Worm (Caenorhabditis elegans) whole organism, L3 larva: ENCODE results near the gene eak-7.

Source experiments
- R02D3.7 ChIP-seq: fragments of 150-350 bp; optimal IDR thresholded peaks from 2 replicates; lab custom pipeline; 2014; ENCODE audit warnings: missing biosample characterization, missing genetic modification characterization
- ZK546.5 ChIP-seq: sonication (generic microtip); optimal IDR thresholded peaks from 2 replicates; lab custom pipeline; 2017; ENCODE audit warnings: missing biosample characterization, missing genetic modification characterization
- aly-2 ChIP-seq: fragments of 150-350 bp; optimal IDR thresholded peaks from 2 replicates; lab custom pipeline; 2014; ENCODE audit warnings: missing biosample characterization, missing genetic modification characterization
- ama-1 ChIP-seq: fragments of 150-350 bp; optimal IDR thresholded peaks from 2 replicates; lab custom pipeline; 2018
- ceh-16 ChIP-seq: sonication (generic microtip); optimal IDR thresholded peaks from 2 replicates; lab custom pipeline; 2017; ENCODE audit warnings: missing biosample characterization, missing genetic modification characterization
- ceh-28 ChIP-seq: fragments of 150-350 bp; optimal IDR thresholded peaks from 2 replicates; lab custom pipeline; 2014; ENCODE audit warnings: missing biosample characterization, missing genetic modification reagents, missing genetic modification characterization
- ceh-82 ChIP-seq: fragments of 150-350 bp; optimal IDR thresholded peaks from 2 replicates; lab custom pipeline; 2014; ENCODE audit warnings: missing biosample characterization, missing genetic modification characterization
- ceh-9 ChIP-seq: sonication (generic microtip); optimal IDR thresholded peaks from 2 replicates; lab custom pipeline; 2018; ENCODE audit warnings: missing biosample characterization, missing genetic modification characterization
- egl-5 ChIP-seq: fragments of 150-350 bp; optimal IDR thresholded peaks from 2 replicates; lab custom pipeline; 2017; ENCODE audit warnings: missing biosample characterization, missing genetic modification reagents, missing genetic modification characterization, inconsistent platforms
- elt-1 ChIP-seq: fragments of 150-350 bp; optimal IDR thresholded peaks from 2 replicates; lab custom pipeline; 2014; ENCODE audit warnings: missing biosample characterization, missing genetic modification characterization
- elt-3 ChIP-seq, 3 experiments: fragments of 150-350 bp in 1 of 3; sonication (generic microtip) in 2 of 3; optimal IDR thresholded peaks; 2 replicates in 2 of 3; 4 replicates in 1 of 3; lab custom pipeline; 2014 to 2017; ENCODE audit warnings: missing biosample characterization in 3 of 3, missing genetic modification characterization in 3 of 3
- eor-1 ChIP-seq, 2 experiments: fragments of 150-350 bp; optimal IDR thresholded peaks; 2 replicates each; lab custom pipeline; 2014 to 2018; ENCODE audit warnings: missing biosample characterization in 2 of 2, missing genetic modification characterization in 2 of 2
- fkh-2 ChIP-seq: fragments of 150-350 bp; optimal IDR thresholded peaks from 2 replicates; lab custom pipeline; 2014; ENCODE audit warnings: missing biosample characterization, missing genetic modification reagents, missing genetic modification characterization
- fos-1 ChIP-seq: fragments of 150-350 bp; optimal IDR thresholded peaks from 2 replicates; lab custom pipeline; 2014; ENCODE audit warnings: missing biosample characterization, missing genetic modification characterization
- hmg-11 ChIP-seq: sonication (generic microtip); optimal IDR thresholded peaks from 2 replicates; lab custom pipeline; 2016; ENCODE audit warnings: missing genetic modification characterization, missing compliant biosample characterization
- lin-15B ChIP-seq: fragments of 150-350 bp; optimal IDR thresholded peaks from 2 replicates; lab custom pipeline; 2014; ENCODE audit warnings: missing biosample characterization, missing genetic modification characterization
- lsy-12 ChIP-seq: sonication (generic microtip); optimal IDR thresholded peaks from 2 replicates; lab custom pipeline; 2016; ENCODE audit warnings: mild to moderate bottlenecking, missing genetic modification characterization, missing compliant biosample characterization
- mml-1 ChIP-seq: fragments of 150-350 bp; sonication (generic microtip); optimal IDR thresholded peaks from 3 replicates; lab custom pipeline; 2014; ENCODE audit warnings: missing biosample characterization, missing genetic modification characterization
- nfya-1 ChIP-seq: sonication (generic microtip); optimal IDR thresholded peaks from 2 replicates; lab custom pipeline; 2017; ENCODE audit warnings: missing genetic modification characterization, mild to moderate bottlenecking, missing compliant biosample characterization, antibody characterized with exemption, moderate library complexity; ENCODE audit not compliant: insufficient read depth
- nhr-11 ChIP-seq: fragments of 150-350 bp; optimal IDR thresholded peaks from 2 replicates; lab custom pipeline; 2014; ENCODE audit warnings: missing biosample characterization, missing genetic modification characterization
- nhr-12 ChIP-seq: fragments of 150-350 bp; optimal IDR thresholded peaks from 2 replicates; lab custom pipeline; 2014; ENCODE audit warnings: missing biosample characterization, missing genetic modification characterization
- nhr-23 ChIP-seq: fragments of 150-350 bp; optimal IDR thresholded peaks from 2 replicates; lab custom pipeline; 2014; ENCODE audit warnings: missing biosample characterization, missing genetic modification reagents, missing genetic modification characterization
- nhr-237 ChIP-seq: fragments of 150-350 bp; optimal IDR thresholded peaks from 2 replicates; lab custom pipeline; 2014; ENCODE audit warnings: missing biosample characterization, missing genetic modification characterization
- nhr-25 ChIP-seq: sonication (generic microtip); optimal IDR thresholded peaks from 2 replicates; lab custom pipeline; 2017; ENCODE audit warnings: missing biosample characterization, missing genetic modification characterization
- nhr-43 ChIP-seq: sonication (generic microtip); optimal IDR thresholded peaks from 2 replicates; lab custom pipeline; 2016; ENCODE audit warnings: mild to moderate bottlenecking, missing genetic modification characterization, missing compliant biosample characterization; ENCODE audit not compliant: poor library complexity, severe bottlenecking
- nhr-67 ChIP-seq: fragments of 150-350 bp; optimal IDR thresholded peaks from 2 replicates; lab custom pipeline; 2014; ENCODE audit warnings: missing biosample characterization, missing genetic modification characterization
- nhr-76 ChIP-seq: fragments of 150-350 bp; sonication (generic microtip); optimal IDR thresholded peaks from 5 replicates; lab custom pipeline; 2014; ENCODE audit warnings: missing biosample characterization, missing genetic modification characterization
- sea-2 ChIP-seq: fragments of 150-350 bp; sonication (generic microtip); optimal IDR thresholded peaks from 4 replicates; lab custom pipeline; 2014; ENCODE audit warnings: missing biosample characterization, missing genetic modification reagents, missing genetic modification characterization
- skn-1 ChIP-seq: fragments of 150-350 bp; optimal IDR thresholded peaks from 2 replicates; lab custom pipeline; 2014; ENCODE audit warnings: missing biosample characterization, missing genetic modification characterization
- tbx-2 ChIP-seq: sonication (generic microtip); optimal IDR thresholded peaks from 2 replicates; lab custom pipeline; 2016; ENCODE audit warnings: mild to moderate bottlenecking, missing genetic modification characterization, missing compliant biosample characterization
- unc-39 ChIP-seq: sonication (generic microtip); optimal IDR thresholded peaks from 4 replicates; lab custom pipeline; 2017; ENCODE audit warnings: missing biosample characterization, missing genetic modification characterization
- zag-1 ChIP-seq: fragments of 150-350 bp; optimal IDR thresholded peaks from 2 replicates; lab custom pipeline; 2014; ENCODE audit warnings: missing biosample characterization, missing genetic modification characterization
- ztf-11 ChIP-seq: fragments of 150-350 bp; optimal IDR thresholded peaks from 2 replicates; lab custom pipeline; 2014; ENCODE audit warnings: missing biosample characterization, missing genetic modification characterization
- ztf-4 ChIP-seq: fragments of 150-350 bp; optimal IDR thresholded peaks from 2 replicates; lab custom pipeline; 2014; ENCODE audit warnings: missing biosample characterization, missing genetic modification characterization

Gene eak-7

DNA sequence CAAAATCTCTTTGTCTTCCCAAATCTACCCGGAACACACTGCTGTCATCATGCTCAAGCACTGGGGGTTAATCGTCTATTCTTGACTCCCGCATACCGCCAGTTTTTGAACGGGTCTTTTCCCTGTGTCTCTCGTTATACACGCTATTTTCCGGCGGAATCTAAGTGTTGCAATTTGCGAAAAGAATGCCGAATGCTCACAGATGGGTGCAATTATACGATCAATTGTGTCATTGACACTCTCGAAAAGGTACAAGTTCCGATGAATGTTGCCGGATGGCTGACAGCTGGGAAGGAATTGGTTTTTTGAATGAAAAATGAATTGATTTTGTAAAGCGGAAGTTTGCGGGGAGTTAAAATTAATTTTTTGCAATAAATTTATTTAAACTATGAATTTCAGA, 13.8 kb downstream of the eak-7 start:
- no peak for TF ChIP-seq ztf-11 (tag; lab: Kevin White, UChicago)
- no peak for TF ChIP-seq R02D3.7 (tag; lab: Kevin White, UChicago)
- no peak for TF ChIP-seq nhr-76 (tag; lab: Kevin White, UChicago)
- TF ChIP-seq sea-2, result no peak
- no peak for TF ChIP-seq fos-1
- no peak for TF ChIP-seq mml-1 (tag; lab: Kevin White, UChicago)
- TF ChIP-seq nhr-25 (tag; lab: Kevin White, UChicago), result no peak
- no peak for TF ChIP-seq ceh-28 (tag; lab: Kevin White, UChicago)
- no peak for TF ChIP-seq nhr-67 (tag; lab: Kevin White, UChicago)
- TF ChIP-seq ztf-4 (tag; lab: Kevin White, UChicago), result no peak
- TF ChIP-seq eor-1 (tag; optimal IDR thresholded peaks at IDR 0.05; lab: Kevin White, UChicago), result no peak
- TF ChIP-seq elt-1 (tag; lab: Kevin White, UChicago), result no peak
- TF ChIP-seq ama-1, result no peak
- TF ChIP-seq nhr-43 (tag; lab: Kevin White, UChicago), result no peak
- TF ChIP-seq nhr-12 (tag; lab: Kevin White, UChicago), result no peak

- TF ChIP-seq ceh-82 (tag; lab: Kevin White, UChicago) (no peak), unc-39 (no peak), ceh-28 (tag; lab: Kevin White, UChicago) (no peak), elt-1 (tag; lab: Kevin White, UChicago) (no peak), nhr-237 (no peak), ama-1 (no peak), zag-1 (no peak), nfya-1 (tag; lab: Kevin White, UChicago) (no peak), fos-1 (no peak), nhr-23 (tag; lab: Kevin White, UChicago) (no peak), skn-1 (no peak), ceh-9 (tag; lab: Kevin White, UChicago) (no peak), tbx-2 (tag; lab: Kevin White, UChicago) (no peak), fkh-2 (tag; lab: Kevin White, UChicago) (no peak), ztf-4 (tag; lab: Kevin White, UChicago) (no peak), mml-1 (tag; lab: Kevin White, UChicago) (no peak), aly-2 (tag; lab: Kevin White, UChicago) (no peak)
- TF ChIP-seq, all 47 proteins: peak for 0
Observed at ce11 chrIV:12549014-12549413, 16.8 kb downstream of the eak-7 start.

DNA sequence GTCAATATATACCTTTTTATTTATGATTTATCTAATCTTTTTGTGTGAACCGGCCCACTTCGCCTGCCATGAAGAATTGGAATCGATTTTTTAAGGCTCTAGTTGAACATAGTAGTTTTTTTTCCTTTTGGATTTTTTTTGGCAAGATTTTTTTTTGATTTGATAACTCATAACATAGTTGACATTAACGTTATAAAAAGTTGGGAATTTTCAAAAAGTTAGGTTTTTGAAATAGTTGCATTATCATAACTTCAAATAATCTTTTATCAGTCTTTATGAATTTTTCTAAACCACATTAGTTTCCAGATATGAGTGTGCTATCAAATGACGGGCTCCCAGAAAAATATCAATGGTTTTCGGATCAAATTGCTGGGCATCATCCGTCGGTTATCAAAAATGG, 18.0 kb downstream of the eak-7 start, which contains the start of gene ipmk-1:
TSS of gene ipmk-1 (plus strand) at position 301 of the 400 bp plus-strand sequence.
- TF ChIP-seq lsy-12 (tag; lab: Kevin White, UChicago) (no peak), skn-1 (no peak), ceh-9 (tag; lab: Kevin White, UChicago) (no peak), aly-2 (tag; lab: Kevin White, UChicago) (no peak), tbx-2 (tag; lab: Kevin White, UChicago) (no peak), nhr-12 (tag; lab: Kevin White, UChicago) (no peak), unc-39 (no peak), elt-3 (tag; optimal IDR thresholded peaks at IDR 0.05; lab: Kevin White, UChicago) (no peak), ZK546.5 (tag; lab: Kevin White, UChicago) (no peak), mml-1 (tag; lab: Kevin White, UChicago) (no peak), R02D3.7 (tag; lab: Kevin White, UChicago) (no peak), lin-15B (tag; lab: Kevin White, UChicago) (no peak)

DNA sequence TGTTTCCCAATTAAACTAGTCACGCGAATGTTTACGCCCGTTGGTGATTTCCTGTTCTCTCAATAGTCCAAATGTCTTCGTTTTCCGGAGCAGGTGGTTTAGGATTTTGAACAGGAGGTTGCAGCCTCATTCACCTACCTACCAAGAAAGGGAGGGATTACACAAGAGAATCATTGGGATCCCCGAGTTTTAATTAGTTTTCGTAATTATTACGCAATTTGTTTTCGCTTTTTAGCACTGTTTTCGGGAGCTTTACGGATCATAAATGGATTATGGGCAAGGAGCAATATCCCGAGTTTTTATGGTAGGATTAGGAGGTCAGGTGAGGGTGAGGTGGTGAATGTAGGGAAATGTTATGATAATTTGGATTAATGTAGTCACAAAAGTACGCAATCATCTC, 19.9 kb downstream of the eak-7 start:
- TF ChIP-seq mml-1 (tag; lab: Kevin White, UChicago) (no peak), fkh-2 (tag; lab: Kevin White, UChicago) (no peak), ama-1 (no peak), ceh-16 (tag; lab: Kevin White, UChicago) (no peak), ztf-4 (tag; lab: Kevin White, UChicago) (no peak), hmg-11 (no peak), nhr-11 (tag; lab: Kevin White, UChicago) (no peak), nhr-67 (tag; lab: Kevin White, UChicago) (no peak), fos-1 (no peak), nhr-43 (tag; lab: Kevin White, UChicago) (no peak), ztf-11 (tag; lab: Kevin White, UChicago) (no peak), ZK546.5 (tag; lab: Kevin White, UChicago) (no peak), nhr-12 (tag; lab: Kevin White, UChicago) (no peak), egl-5 (no peak), nhr-237 (no peak)
